Worm (Caenorhabditis elegans) whole organism, L1 larva: ENCODE measurements around the gene sms-3.

ENCODE experiments used
- ceh-8 ChIP-seq: fragments of 200-800 bp; sonication (Bioruptor generic); optimal IDR thresholded peaks from 2 replicates; lab custom pipeline; 2018; ENCODE audit warnings: mild to moderate bottlenecking, missing genetic modification characterization, moderate library complexity, missing compliant biosample characterization
- lin-14 ChIP-seq: fragments of 200-800 bp; sonication (Bioruptor generic); optimal IDR thresholded peaks from 2 replicates; lab custom pipeline; 2018; ENCODE audit warnings: mild to moderate bottlenecking, missing genetic modification characterization, moderate library complexity, missing compliant biosample characterization
- lin-15B ChIP-seq: fragments of 150-350 bp; sonication (generic microtip); optimal IDR thresholded peaks from 3 replicates; lab custom pipeline; 2014; ENCODE audit warnings: missing biosample characterization, missing genetic modification characterization
- mep-1 ChIP-seq: fragments of 150-350 bp; optimal IDR thresholded peaks from 2 replicates; lab custom pipeline; 2014; ENCODE audit warnings: missing biosample characterization, missing genetic modification characterization
- nhr-19 ChIP-seq: fragments of 200-800 bp; sonication (Bioruptor generic); conservative IDR thresholded peaks from 2 replicates; pipeline ENCODE4 v1.3.6; 2022; ENCODE audit warnings: missing genetic modification characterization, missing compliant biosample characterization
- nhr-237 ChIP-seq: fragments of 150-350 bp; optimal IDR thresholded peaks from 2 replicates; lab custom pipeline; 2014; ENCODE audit warnings: missing biosample characterization, missing genetic modification characterization
- pqm-1 ChIP-seq: sonication (generic microtip); optimal IDR thresholded peaks from 3 replicates; lab custom pipeline; 2017; ENCODE audit warnings: missing biosample characterization, missing genetic modification characterization
- snpc-4 ChIP-seq: fragments of 150-350 bp; optimal IDR thresholded peaks from 2 replicates; lab custom pipeline; 2014; ENCODE audit warnings: missing biosample characterization, missing genetic modification characterization
- sox-4 ChIP-seq: sonication (generic microtip); optimal IDR thresholded peaks from 2 replicates; lab custom pipeline; 2016; ENCODE audit warnings: missing genetic modification characterization, missing compliant biosample characterization

DNA sequence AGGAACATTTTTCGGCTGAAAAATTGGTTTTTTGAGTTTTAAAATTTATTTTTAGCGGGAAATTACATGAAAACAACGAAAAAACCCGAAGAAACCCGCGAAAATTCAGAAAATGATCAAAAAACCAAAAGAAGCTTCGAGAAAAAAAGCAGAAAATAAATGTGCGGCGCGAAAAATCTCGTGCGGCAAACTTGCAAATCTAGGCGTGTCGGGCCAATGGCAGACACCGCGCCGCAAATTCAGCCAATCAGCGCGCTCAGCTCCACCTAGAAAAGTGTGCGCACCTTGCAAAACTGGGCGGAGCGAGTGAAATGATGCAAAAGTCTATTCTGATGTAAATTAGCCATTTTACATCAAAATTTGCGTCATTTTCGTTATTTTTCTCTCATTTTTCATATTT, 18.0 kb upstream of the sms-3 start, which contains the start of gene Y22D7AL.10:
- TF ChIP-seq pqm-1 (tag; lab: Kevin White, UChicago) (no peak), mep-1 (tag; lab: Kevin White, UChicago) (peak; percentile 93), nhr-237 (tag; lab: Kevin White, UChicago) (peak; percentile 93), ceh-8 (GFP tag; lab: Kevin White, UChicago) (peak; percentile 99), lin-14 (GFP tag; lab: Kevin White, UChicago) (peak; percentile 99), lin-15B (peak; percentile 97), snpc-4 (tag; lab: Kevin White, UChicago) (peak; percentile 90), nhr-19 (GFP tag; lab: Robert Waterston, UW) (peak; percentile 99), sox-4 (peak; percentile 98)
